Worm (Caenorhabditis elegans): ENCODE data around the gene bigr-1.

Gene bigr-1

DNA sequence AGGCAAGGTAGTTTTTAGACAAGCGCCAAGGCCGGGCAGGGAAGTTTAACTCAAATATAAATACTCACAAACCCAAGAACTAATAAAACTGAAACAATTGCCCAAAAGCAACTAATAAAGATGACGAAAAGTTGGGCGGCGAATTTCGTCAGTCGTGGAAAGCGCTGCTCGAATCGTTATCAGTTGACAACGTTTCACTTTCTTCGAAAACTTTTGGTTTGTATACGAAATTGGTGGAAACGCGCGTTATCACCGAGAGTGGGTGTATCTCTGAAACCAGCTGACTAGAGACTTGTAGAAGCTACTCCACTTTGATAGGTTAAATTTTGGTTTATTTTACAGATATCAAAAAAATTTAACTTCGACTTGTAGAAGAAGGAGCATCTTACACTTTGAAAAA is 28.4 kb upstream of the bigr-1 start:
- TF ChIP-seq lin-32 (GFP tag; optimal IDR thresholded peaks at IDR 0.05) = no peak
- no peak for TF ChIP-seq ceh-43 (GFP tag; optimal IDR thresholded peaks at IDR 0.05)
- TF ChIP-seq mab-5 (tag; optimal IDR thresholded peaks at IDR 0.05) = no peak
- no peak for TF ChIP-seq ztf-11 (tag; optimal IDR thresholded peaks at IDR 0.05)
- TF ChIP-seq flh-1 (GFP tag; optimal IDR thresholded peaks at IDR 0.05) = no peak
- TF ChIP-seq snpc-4 (tag; optimal IDR thresholded peaks at IDR 0.05) = no peak
- no peak for TF ChIP-seq ham-2 (GFP tag; optimal IDR thresholded peaks at IDR 0.05)
- no peak for TF ChIP-seq drap-1 (GFP tag; optimal IDR thresholded peaks at IDR 0.05)
- TF ChIP-seq zip-8 (tag; optimal IDR thresholded peaks at IDR 0.05) = no peak
- TF ChIP-seq elt-3 (tag; optimal IDR thresholded peaks at IDR 0.05) = no peak
- no peak for TF ChIP-seq elt-1 (tag; optimal IDR thresholded peaks at IDR 0.05; ENCODE audit: borderline replicate concordance, insufficient read depth)

DNA sequence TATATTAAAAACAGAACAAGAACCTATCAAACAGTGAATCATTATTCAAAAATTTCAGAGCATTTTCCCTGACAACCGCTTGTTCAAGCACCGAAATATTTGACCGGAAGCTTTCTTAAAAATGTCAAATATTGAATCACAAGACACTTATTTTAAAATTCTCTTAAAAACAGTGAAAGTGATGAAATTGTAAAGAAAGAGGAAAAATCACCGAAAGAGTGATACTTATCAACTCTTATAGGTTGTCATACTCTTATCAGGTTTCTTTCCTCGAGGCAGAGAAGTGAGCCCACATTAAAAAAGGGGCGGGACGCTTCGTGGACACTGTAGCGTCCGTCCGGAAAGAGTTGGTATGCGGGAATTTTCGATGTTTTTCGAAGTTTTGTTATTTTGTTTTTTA is 27.7 kb upstream of the bigr-1 start:
- TF ChIP-seq lin-13 (tag; optimal IDR thresholded peaks at IDR 0.05) (no peak), zip-8 (tag; optimal IDR thresholded peaks at IDR 0.05) (no peak), bed-3 (GFP tag; optimal IDR thresholded peaks at IDR 0.05) (no peak), nhr-2 (tag; optimal IDR thresholded peaks at IDR 0.05) (no peak), nhr-12 (tag; optimal IDR thresholded peaks at IDR 0.05) (no peak), unc-62 (GFP tag; optimal IDR thresholded peaks at IDR 0.05) (no peak), sem-2 (GFP tag; optimal IDR thresholded peaks at IDR 0.05) (no peak), flh-1 (GFP tag; optimal IDR thresholded peaks at IDR 0.05) (no peak), unc-39 (tag; optimal IDR thresholded peaks at IDR 0.05) (no peak), tbx-8 (GFP tag; optimal IDR thresholded peaks at IDR 0.05) (no peak), elt-1 (tag; optimal IDR thresholded peaks at IDR 0.05; ENCODE audit: borderline replicate concordance, insufficient read depth) (no peak), M03D4.4 (tag; optimal IDR thresholded peaks at IDR 0.05) (no peak), cnd-1 (tag; optimal IDR thresholded peaks at IDR 0.05) (no peak), ces-1 (GFP tag; optimal IDR thresholded peaks at IDR 0.05) (no peak)

DNA sequence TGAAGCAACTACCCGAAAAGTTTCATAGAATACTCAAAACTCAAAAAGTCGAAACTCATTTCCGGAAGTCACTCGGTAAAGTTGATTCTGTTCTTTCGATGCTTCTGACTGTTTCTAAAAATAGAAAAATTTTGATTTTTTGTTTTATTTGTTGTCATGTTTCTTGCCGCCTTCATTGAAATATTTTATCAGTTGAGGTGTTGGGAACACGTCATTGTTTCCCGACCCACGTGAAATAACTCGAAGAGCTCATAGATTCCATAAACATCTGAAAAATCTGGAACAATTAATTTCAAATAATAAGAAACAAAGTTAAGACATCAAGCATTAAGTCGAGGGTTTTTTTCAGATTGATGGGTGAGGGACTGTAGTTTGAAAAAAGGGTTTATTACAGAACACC is 26.5 kb upstream of the bigr-1 start:
- TF ChIP-seq ztf-11 (tag; optimal IDR thresholded peaks at IDR 0.05) (no peak), nhr-237 (tag; optimal IDR thresholded peaks at IDR 0.05) (no peak), sem-2 (GFP tag; optimal IDR thresholded peaks at IDR 0.05) (no peak), nhr-2 (tag; optimal IDR thresholded peaks at IDR 0.05) (no peak), zip-8 (tag; optimal IDR thresholded peaks at IDR 0.05) (no peak), ces-1 (GFP tag; optimal IDR thresholded peaks at IDR 0.05) (no peak), blmp-1 (tag; optimal IDR thresholded peaks at IDR 0.05) (no peak), mls-2 (tag; optimal IDR thresholded peaks at IDR 0.05) (no peak), ceh-43 (GFP tag; optimal IDR thresholded peaks at IDR 0.05) (no peak), pha-4 (tag; optimal IDR thresholded peaks at IDR 0.05) (no peak), cnd-1 (tag; optimal IDR thresholded peaks at IDR 0.05) (no peak), nhr-12 (tag; optimal IDR thresholded peaks at IDR 0.05) (no peak)

DNA sequence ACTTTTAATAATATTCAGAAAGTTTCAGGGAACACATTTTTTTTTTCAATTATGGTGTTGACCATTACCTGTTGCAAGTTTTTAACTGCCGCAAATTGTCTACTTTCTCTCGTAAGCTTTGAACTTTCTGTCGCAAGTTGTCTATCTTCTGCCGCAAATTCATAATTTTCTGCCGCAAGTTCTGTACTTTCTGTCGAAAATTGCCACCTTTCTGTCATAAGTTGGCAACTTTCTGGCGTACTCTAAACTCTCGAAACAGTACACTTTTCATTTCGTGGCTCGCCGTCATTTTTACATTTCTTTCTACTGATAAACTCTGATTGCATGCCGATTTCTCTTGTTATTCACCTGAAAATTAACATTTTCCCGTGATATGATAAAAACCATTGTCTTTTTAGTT is 26.1 kb upstream of the bigr-1 start:
- TF ChIP-seq elt-3 (tag; optimal IDR thresholded peaks at IDR 0.05) = no peak
- TF ChIP-seq ceh-43 (GFP tag; optimal IDR thresholded peaks at IDR 0.05) = no peak
- no peak for TF ChIP-seq pha-4 (tag; optimal IDR thresholded peaks at IDR 0.05)
- no peak for TF ChIP-seq hlh-1 (tag; optimal IDR thresholded peaks at IDR 0.05)
- TF ChIP-seq mab-5 (tag; optimal IDR thresholded peaks at IDR 0.05) = no peak
- no peak for TF ChIP-seq nhr-76 (tag; optimal IDR thresholded peaks at IDR 0.05)
- TF ChIP-seq snpc-4 (tag; optimal IDR thresholded peaks at IDR 0.05) = no peak
- TF ChIP-seq unc-62 (GFP tag; optimal IDR thresholded peaks at IDR 0.05) = no peak
- no peak for TF ChIP-seq bed-3 (GFP tag; optimal IDR thresholded peaks at IDR 0.05)
- no peak for TF ChIP-seq ztf-11 (tag; optimal IDR thresholded peaks at IDR 0.05)
- no peak for TF ChIP-seq nhr-12 (tag; optimal IDR thresholded peaks at IDR 0.05)
- TF ChIP-seq ceh-83 (GFP tag; optimal IDR thresholded peaks at IDR 0.05) = no peak
- no peak for TF ChIP-seq tbx-8 (GFP tag; optimal IDR thresholded peaks at IDR 0.05)

ce11 chrII:11156160-11156559 is 25.3 kb upstream of the bigr-1 start:
- TF ChIP-seq nhr-76 (tag; optimal IDR thresholded peaks at IDR 0.05) (no peak), snpc-4 (tag; optimal IDR thresholded peaks at IDR 0.05) (no peak), unc-39 (tag; optimal IDR thresholded peaks at IDR 0.05) (no peak), drap-1 (GFP tag; optimal IDR thresholded peaks at IDR 0.05) (no peak), flh-1 (GFP tag; optimal IDR thresholded peaks at IDR 0.05) (no peak)

ce11 chrII:11157660-11158059 is 23.8 kb upstream of the bigr-1 start:
- TF ChIP-seq ceh-39 (tag; optimal IDR thresholded peaks at IDR 0.05) = no peak
- no peak for TF ChIP-seq ztf-11 (tag; optimal IDR thresholded peaks at IDR 0.05)
- TF ChIP-seq sptf-1 (tag; optimal IDR thresholded peaks at IDR 0.05) = peak; percentile 71
- peak; percentile 60 for TF ChIP-seq drap-1 (GFP tag; optimal IDR thresholded peaks at IDR 0.05)
- no peak for TF ChIP-seq ces-1 (GFP tag; optimal IDR thresholded peaks at IDR 0.05)
- no peak for TF ChIP-seq unc-62 (GFP tag; optimal IDR thresholded peaks at IDR 0.05)
- no peak for TF ChIP-seq hlh-1 (tag; optimal IDR thresholded peaks at IDR 0.05)
- TF ChIP-seq unc-120 (tag; optimal IDR thresholded peaks at IDR 0.05; ENCODE audit: poor library complexity, severe bottlenecking) = peak; percentile 70
- no peak for TF ChIP-seq sem-2 (GFP tag; optimal IDR thresholded peaks at IDR 0.05)
- TF ChIP-seq mep-1 (tag; optimal IDR thresholded peaks at IDR 0.05) = no peak
- no peak for TF ChIP-seq elt-1 (tag; optimal IDR thresholded peaks at IDR 0.05; ENCODE audit: borderline replicate concordance, insufficient read depth)
- TF ChIP-seq lin-13 (tag; optimal IDR thresholded peaks at IDR 0.05) = no peak
- no peak for TF ChIP-seq ceh-83 (GFP tag; optimal IDR thresholded peaks at IDR 0.05)
- TF ChIP-seq cnd-1 (tag; optimal IDR thresholded peaks at IDR 0.05) = peak; percentile 13
- TF ChIP-seq lin-32 (GFP tag; optimal IDR thresholded peaks at IDR 0.05) = no peak
- TF ChIP-seq M03D4.4 (tag; optimal IDR thresholded peaks at IDR 0.05) = peak; percentile 47
- TF ChIP-seq nhr-76 (tag; optimal IDR thresholded peaks at IDR 0.05) = no peak
- TF ChIP-seq blmp-1 (tag; optimal IDR thresholded peaks at IDR 0.05) = no peak
- no peak for TF ChIP-seq flh-1 (GFP tag; optimal IDR thresholded peaks at IDR 0.05)
- TF ChIP-seq nhr-28 (tag; optimal IDR thresholded peaks at IDR 0.05) = no peak
- TF ChIP-seq ceh-43 (GFP tag; optimal IDR thresholded peaks at IDR 0.05) = no peak
- peak; percentile 52 for TF ChIP-seq mls-2 (tag; optimal IDR thresholded peaks at IDR 0.05)
- TF ChIP-seq lsy-2 (tag; optimal IDR thresholded peaks at IDR 0.05) = no peak
- TF ChIP-seq nhr-237 (tag; optimal IDR thresholded peaks at IDR 0.05) = no peak
- no peak for TF ChIP-seq snpc-4 (tag; optimal IDR thresholded peaks at IDR 0.05)
- TF ChIP-seq elt-3 (tag; optimal IDR thresholded peaks at IDR 0.05) = no peak
- peak; percentile 61 for TF ChIP-seq ham-2 (GFP tag; optimal IDR thresholded peaks at IDR 0.05)
- no peak for TF ChIP-seq zip-8 (tag; optimal IDR thresholded peaks at IDR 0.05)
